Fruit fly (Drosophila melanogaster) whole organism, embryonic: ENCODE results near the gene CG9682.
A peak's percentile ranks its signal among the peaks of the same experiment; 100 is the strongest.

ENCODE experiments used
- ATbp ChIP-seq: fragments of 200-800 bp; sonication (Bioruptor generic); optimal IDR thresholded peaks from 2 replicates; lab custom pipeline; 2017; ENCODE audit warnings: missing biosample characterization, mild to moderate bottlenecking, missing genetic modification characterization, missing genetic modification reagents
- Abd-B ChIP-seq: fragments of 200-800 bp; sonication (Bioruptor generic); optimal IDR thresholded peaks from 2 replicates; lab custom pipeline; 2018; ENCODE audit warnings: missing biosample characterization, mild to moderate bottlenecking, missing genetic modification characterization, moderate library complexity
- B-H1 ChIP-seq: fragments of 200-800 bp; sonication (Bioruptor generic); IDR thresholded peaks from 3 replicates; pipeline ENCODE4 v1.3.6; 2022; ENCODE audit warnings: missing biosample characterization, missing genetic modification characterization
- CG10959 ChIP-seq: fragments of 200-800 bp; sonication (Bioruptor generic); IDR thresholded peaks from 2 replicates; pipeline ENCODE4 v1.3.6; 2022; ENCODE audit warnings: missing biosample characterization, missing genetic modification characterization
- CG10979 ChIP-seq: fragments of 200-800 bp; sonication (Bioruptor generic); optimal IDR thresholded peaks from 2 replicates; lab custom pipeline; 2018; ENCODE audit warnings: missing biosample characterization, mild to moderate bottlenecking, missing genetic modification characterization, moderate library complexity
- CG12236 ChIP-seq: fragments of 200-800 bp; sonication (Bioruptor generic); optimal IDR thresholded peaks from 2 replicates; lab custom pipeline; 2016; ENCODE audit warnings: missing biosample characterization, missing genetic modification characterization
- CG14050 ChIP-seq: fragments of 200-800 bp; sonication (Bioruptor generic); IDR thresholded peaks from 3 replicates; pipeline ENCODE4 v1.3.6; 2022; ENCODE audit warnings: missing biosample characterization, missing genetic modification characterization
- CG15696 ChIP-seq: fragments of 200-800 bp; sonication (Bioruptor generic); optimal IDR thresholded peaks from 2 replicates; lab custom pipeline; 2019; ENCODE audit warnings: missing biosample characterization, mild to moderate bottlenecking, missing genetic modification characterization, moderate library complexity
- CG1602 ChIP-seq: fragments of 200-800 bp; sonication (Bioruptor generic); optimal IDR thresholded peaks from 3 replicates; lab custom pipeline; 2016; ENCODE audit warnings: missing biosample characterization, missing genetic modification characterization
- CG1603 ChIP-seq: fragments of 200-800 bp; sonication (Bioruptor generic); optimal IDR thresholded peaks from 2 replicates; lab custom pipeline; 2019; ENCODE audit warnings: missing biosample characterization, mild to moderate bottlenecking, missing genetic modification characterization, moderate library complexity
- CG17328 ChIP-seq: fragments of 200-800 bp; sonication (Bioruptor generic); IDR thresholded peaks from 2 replicates; pipeline ENCODE4 v1.3.6; 2022; ENCODE audit warnings: missing biosample characterization, missing genetic modification characterization
- CG17912 ChIP-seq: fragments of 200-800 bp; sonication (Bioruptor generic); optimal IDR thresholded peaks from 2 replicates; lab custom pipeline; 2018; ENCODE audit warnings: missing biosample characterization, mild to moderate bottlenecking, missing genetic modification characterization
- CG2678 ChIP-seq: fragments of 200-800 bp; sonication (Bioruptor generic); optimal IDR thresholded peaks from 3 replicates; lab custom pipeline; 2019; ENCODE audit warnings: missing biosample characterization, mild to moderate bottlenecking, missing genetic modification characterization, moderate library complexity
- CG2875 ChIP-seq: fragments of 200-800 bp; sonication (Bioruptor generic); optimal IDR thresholded peaks from 2 replicates; lab custom pipeline; 2017; ENCODE audit warnings: missing biosample characterization, mild to moderate bottlenecking, missing genetic modification characterization, missing genetic modification reagents
- CG30403 ChIP-seq: fragments of 200-800 bp; sonication (Bioruptor generic); optimal IDR thresholded peaks from 3 replicates; lab custom pipeline; 2016; ENCODE audit warnings: missing biosample characterization, missing genetic modification characterization
- CG30431 ChIP-seq: fragments of 200-800 bp; sonication (Bioruptor generic); optimal IDR thresholded peaks from 2 replicates; lab custom pipeline; 2017; ENCODE audit warnings: missing biosample characterization, missing genetic modification characterization
- CG3407 ChIP-seq: fragments of 200-800 bp; sonication (Bioruptor generic); optimal IDR thresholded peaks from 2 replicates; lab custom pipeline; 2018; ENCODE audit warnings: missing biosample characterization, mild to moderate bottlenecking, missing genetic modification characterization
- CG34422 ChIP-seq: fragments of 200-800 bp; sonication (Bioruptor generic); IDR thresholded peaks from 3 replicates; pipeline ENCODE4 v1.3.6; 2022; ENCODE audit warnings: missing biosample characterization, missing genetic modification characterization
- CG3838 ChIP-seq: fragments of 200-800 bp; sonication (Bioruptor generic); optimal IDR thresholded peaks from 3 replicates; lab custom pipeline; 2016; ENCODE audit warnings: missing biosample characterization, missing genetic modification characterization
- CG4328 ChIP-seq: fragments of 200-800 bp; sonication (Bioruptor generic); optimal IDR thresholded peaks from 3 replicates; lab custom pipeline; 2017; ENCODE audit warnings: missing biosample characterization, missing genetic modification reagents, missing genetic modification characterization
- CG4424 ChIP-seq: fragments of 200-800 bp; sonication (Bioruptor generic); optimal IDR thresholded peaks from 3 replicates; lab custom pipeline; 2016; ENCODE audit warnings: missing biosample characterization, missing genetic modification characterization
- CG6254 ChIP-seq: fragments of 200-800 bp; sonication (Bioruptor generic); optimal IDR thresholded peaks from 3 replicates; lab custom pipeline; 2017; ENCODE audit warnings: mild to moderate bottlenecking, missing biosample characterization, missing genetic modification reagents, missing genetic modification characterization
- CG7357 ChIP-seq: fragments of 200-800 bp; sonication (Bioruptor generic); IDR thresholded peaks from 3 replicates; pipeline ENCODE4 v1.3.6; 2022; ENCODE audit warnings: missing biosample characterization, missing genetic modification characterization
- CG7556 ChIP-seq: fragments of 200-800 bp; sonication (Bioruptor generic); optimal IDR thresholded peaks from 2 replicates; lab custom pipeline; 2017; ENCODE audit warnings: missing biosample characterization, mild to moderate bottlenecking, missing genetic modification characterization
- CG8924 ChIP-seq: fragments of 200-800 bp; optimal IDR thresholded peaks from 3 replicates; lab custom pipeline; 2019; ENCODE audit warnings: missing biosample characterization, mild to moderate bottlenecking, missing genetic modification characterization, moderate library complexity
- CG9817 ChIP-seq: fragments of 200-800 bp; sonication (Bioruptor generic); optimal IDR thresholded peaks from 2 replicates; lab custom pipeline; 2018; ENCODE audit warnings: missing biosample characterization, mild to moderate bottlenecking, missing genetic modification characterization, moderate library complexity
- CrebB ChIP-seq: fragments of 200-800 bp; sonication (Bioruptor generic); optimal IDR thresholded peaks from 3 replicates; lab custom pipeline; 2018; ENCODE audit warnings: missing biosample characterization, mild to moderate bottlenecking, missing genetic modification characterization
- Eip74EF ChIP-seq, 2 experiments: fragments of 200-800 bp in 1 of 2; fragments of >200 bp in 1 of 2; sonication (Bioruptor generic) in 1 of 2; optimal IDR thresholded peaks; 2 replicates each; lab custom pipeline; 2017 to 2019; ENCODE audit warnings: missing biosample characterization in 2 of 2, missing genetic modification characterization in 2 of 2, mild to moderate bottlenecking in 1 of 2, moderate library complexity in 1 of 2
- Optix ChIP-seq: fragments of 200-800 bp; sonication (Bioruptor generic); IDR thresholded peaks from 3 replicates; pipeline ENCODE4 v1.3.6; 2022; ENCODE audit warnings: missing biosample characterization, missing genetic modification characterization
- Sry-β ChIP-seq: fragments of 200-800 bp; sonication (Bioruptor generic); optimal IDR thresholded peaks from 2 replicates; lab custom pipeline; 2018; ENCODE audit warnings: missing biosample characterization, mild to moderate bottlenecking, missing genetic modification characterization, moderate library complexity
- Vsx1 ChIP-seq: fragments of 200-800 bp; sonication (Bioruptor generic); optimal IDR thresholded peaks from 2 replicates; lab custom pipeline; 2017; ENCODE audit warnings: missing biosample characterization, mild to moderate bottlenecking, missing genetic modification characterization, missing genetic modification reagents
- Xrp1 ChIP-seq: fragments of 200-800 bp; sonication (Bioruptor generic); IDR thresholded peaks from 2 replicates; pipeline ENCODE4 v1.3.6; 2022; ENCODE audit warnings: missing biosample characterization, missing genetic modification characterization
- bsh ChIP-seq, 2 experiments: fragments of 200-800 bp; sonication (Bioruptor generic); optimal IDR thresholded peaks; 2 replicates each; lab custom pipeline; 2017 to 2018; ENCODE audit warnings: mild to moderate bottlenecking in 2 of 2, missing biosample characterization in 2 of 2, missing genetic modification characterization in 2 of 2, moderate library complexity in 1 of 2
- chif ChIP-seq, 2 experiments: fragments of 200-800 bp; sonication (Bioruptor generic); optimal IDR thresholded peaks; 3 replicates each; lab custom pipeline; 2016; ENCODE audit warnings: missing biosample characterization in 2 of 2, missing genetic modification characterization in 2 of 2
- danr ChIP-seq: fragments of 200-800 bp; sonication (Bioruptor generic); IDR thresholded peaks from 2 replicates; pipeline ENCODE4 v1.3.6; 2022; ENCODE audit warnings: missing biosample characterization, missing genetic modification characterization
- dmrt99B ChIP-seq: fragments of 200-800 bp; sonication (Bioruptor generic); optimal IDR thresholded peaks from 2 replicates; lab custom pipeline; 2018; ENCODE audit warnings: missing biosample characterization, mild to moderate bottlenecking, missing genetic modification characterization, moderate library complexity
- exex ChIP-seq: fragments of 200-800 bp; sonication (Bioruptor generic); optimal IDR thresholded peaks from 4 replicates; lab custom pipeline; 2018; ENCODE audit warnings: missing biosample characterization, mild to moderate bottlenecking, missing genetic modification characterization, moderate library complexity
- gcm ChIP-seq: fragments of 200-800 bp; sonication (Bioruptor generic); optimal IDR thresholded peaks from 2 replicates; lab custom pipeline; 2019; ENCODE audit warnings: missing biosample characterization, mild to moderate bottlenecking, missing genetic modification characterization, moderate library complexity
- gsb-n ChIP-seq: fragments of 200-800 bp; sonication (Bioruptor generic); optimal IDR thresholded peaks from 3 replicates; lab custom pipeline; 2018; ENCODE audit warnings: missing biosample characterization, mild to moderate bottlenecking, missing genetic modification characterization
- ken ChIP-seq: fragments of 200-800 bp; sonication (Bioruptor generic); IDR thresholded peaks from 3 replicates; pipeline ENCODE4 v1.3.6; 2022; ENCODE audit warnings: missing biosample characterization, missing genetic modification characterization
- lbe ChIP-seq: fragments of 200-800 bp; sonication (Bioruptor generic); optimal IDR thresholded peaks from 2 replicates; lab custom pipeline; 2016; ENCODE audit warnings: missing biosample characterization, mild to moderate bottlenecking, missing genetic modification characterization
- oc ChIP-seq: fragments of 200-800 bp; sonication (Bioruptor generic); optimal IDR thresholded peaks from 2 replicates; lab custom pipeline; 2018; ENCODE audit warnings: missing biosample characterization, mild to moderate bottlenecking, missing genetic modification characterization, moderate library complexity
- peb ChIP-seq: fragments of 200-800 bp; sonication (Bioruptor generic); IDR thresholded peaks from 2 replicates; pipeline ENCODE4 v1.3.6; 2022; ENCODE audit warnings: missing biosample characterization, missing genetic modification characterization
- row ChIP-seq: fragments of 200-800 bp; sonication (Bioruptor generic); IDR thresholded peaks from 3 replicates; pipeline ENCODE4 v1.3.6; 2022; ENCODE audit warnings: missing biosample characterization, missing genetic modification characterization
- sc ChIP-seq, 3 experiments: fragments of >200 bp in 2 of 3; fragments of 200-800 bp in 1 of 3; sonication (Bioruptor generic) in 1 of 3; optimal IDR thresholded peaks; 2 replicates in 2 of 3; 3 replicates in 1 of 3; lab custom pipeline; 2017; ENCODE audit warnings: mild to moderate bottlenecking in 1 of 3, missing biosample characterization in 1 of 3, missing genetic modification characterization in 1 of 3, missing genetic modification reagents in 1 of 3
- sisA ChIP-seq: fragments of 200-800 bp; sonication (Bioruptor generic); IDR thresholded peaks from 2 replicates; pipeline ENCODE4 v1.3.6; 2022; ENCODE audit warnings: missing biosample characterization, missing genetic modification characterization
- unpg ChIP-seq: fragments of 200-800 bp; sonication (Bioruptor generic); optimal IDR thresholded peaks from 3 replicates; lab custom pipeline; 2018; ENCODE audit warnings: missing biosample characterization, mild to moderate bottlenecking, missing genetic modification characterization, moderate library complexity
- zf30C ChIP-seq: fragments of 200-800 bp; sonication (Bioruptor generic); optimal IDR thresholded peaks from 3 replicates; lab custom pipeline; 2018; ENCODE audit warnings: missing biosample characterization, mild to moderate bottlenecking, missing genetic modification characterization
- zfh1 ChIP-seq: fragments of 200-800 bp; sonication (Bioruptor generic); IDR thresholded peaks from 3 replicates; pipeline ENCODE4 v1.3.6; 2022; ENCODE audit warnings: missing biosample characterization, missing genetic modification characterization

CG9682 gene

dm6 chr3R:30263708-30264107 lies 13.0 kb downstream of the CG9682 start (continued):
- TF ChIP-seq CG17912 (GFP tag; lab: Kevin White, UChicago) (no peak), dmrt99B (tag; lab: Kevin White, UChicago) (peak; percentile 47), gsb-n (peak; percentile 58), CG4328 (GFP tag; lab: Kevin White, UChicago) (no peak), gcm (peak; percentile 43), Eip74EF (GFP tag; optimal IDR thresholded peaks at IDR 0.05; lab: Kevin White, UChicago) (peak in 1 of 2 experiments; percentile 13), sisA (GFP tag; lab: Robert Waterston, UW) (peak; percentile 39; the same call in 1 of the 2 replicates), CrebB (tag; lab: Kevin White, UChicago) (no peak), Sry-β (GFP tag; lab: Kevin White, UChicago) (no peak), danr (GFP tag; lab: Robert Waterston, UW) (no peak), CG9817 (tag; lab: Kevin White, UChicago) (peak; percentile 36), CG2678 (tag; lab: Kevin White, UChicago) (peak; percentile 14), CG17328 (GFP tag; lab: Robert Waterston, UW) (peak; percentile 63), CG30431 (peak; percentile 26), Optix (GFP tag; lab: Robert Waterston, UW) (no peak), B-H1 (GFP tag; lab: Robert Waterston, UW) (no peak), peb (GFP tag; lab: Robert Waterston, UW) (0 out of 2 replicates have a peak, but pooled peaks have one; percentile 23), CG10959 (GFP tag; lab: Robert Waterston, UW) (peak; percentile 29; the same call in 1 of the 2 replicates), CG2875 (GFP tag; lab: Kevin White, UChicago) (peak; percentile 20), CG7556 (peak; percentile 38), CG7357 (peak; percentile 32; the same call in 1 of the 3 replicates), CG30403 (GFP tag; lab: Kevin White, UChicago) (peak; percentile 32), CG34422 (GFP tag; lab: Robert Waterston, UW) (peak; percentile 47; the same call in 2 of the 3 replicates), CG1602 (peak; percentile 40), exex (no peak), chif (GFP tag; optimal IDR thresholded peaks at IDR 0.05; lab: Kevin White, UChicago) (peak in 1 of 2 experiments; percentile 28), bsh (GFP tag; optimal IDR thresholded peaks at IDR 0.05; lab: Kevin White, UChicago) (peak; percentile 60 to 65), Vsx1 (GFP tag; lab: Kevin White, UChicago) (no peak), zfh1 (GFP tag; lab: Robert Waterston, UW) (peak; percentile 80), oc (tag; lab: Kevin White, UChicago) (peak; percentile 76), Xrp1 (GFP tag; lab: Robert Waterston, UW) (peak; percentile 78), CG8924 (tag; lab: Kevin White, UChicago) (peak; percentile 35), CG14050 (GFP tag; lab: Robert Waterston, UW) (no peak), CG3407 (GFP tag; lab: Kevin White, UChicago) (peak; percentile 10), ken (GFP tag; lab: Robert Waterston, UW) (0 out of 3 replicates have a peak, but pooled peaks have one; percentile 42), unpg (peak; percentile 55), zf30C (peak; percentile 67), sc (optimal IDR thresholded peaks at IDR 0.05; lab: Kevin White, UChicago) (no peak), sc (GFP tag; optimal IDR thresholded peaks at IDR 0.05; lab: Kevin White, UChicago) (peak; percentile 23), CG1603 (tag; lab: Kevin White, UChicago) (peak; percentile 50), CG3838 (no peak), ATbp (GFP tag; lab: Kevin White, UChicago) (peak; percentile 29), CG15696 (tag; lab: Kevin White, UChicago) (peak; percentile 81), CG6254 (GFP tag; lab: Kevin White, UChicago) (peak; percentile 4), CG12236 (GFP tag; lab: Kevin White, UChicago) (no peak), lbe (GFP tag; lab: Kevin White, UChicago) (peak; percentile 16), CG4424 (GFP tag; lab: Kevin White, UChicago) (peak; percentile 30), row (GFP tag; lab: Robert Waterston, UW) (peak; percentile 66), Abd-B (GFP tag; lab: Kevin White, UChicago) (peak; percentile 53), CG10979 (tag; lab: Kevin White, UChicago) (peak; percentile 45)
